Fruit fly (Drosophila melanogaster) whole organism, pupa: ENCODE measurements around the gene CG14282.

ENCODE experiments used
- CG10348 ChIP-seq: fragments of 200-800 bp; sonication (Bioruptor generic); IDR thresholded peaks from 2 replicates; pipeline ENCODE4 v1.3.6; 2022; ENCODE audit warnings: missing biosample characterization, missing genetic modification characterization
- CG14655 ChIP-seq: fragments of 200-800 bp; sonication (Bioruptor generic); optimal IDR thresholded peaks from 3 replicates; lab custom pipeline; 2017; ENCODE audit warnings: mild to moderate bottlenecking, missing biosample characterization, missing genetic modification reagents, missing genetic modification characterization
- CG34367 ChIP-seq: fragments of 200-800 bp; sonication (Bioruptor generic); optimal IDR thresholded peaks from 2 replicates; lab custom pipeline; 2018; ENCODE audit warnings: missing biosample characterization, mild to moderate bottlenecking, missing genetic modification characterization
- CG8159 ChIP-seq: fragments of 200-800 bp; sonication (Bioruptor generic); optimal IDR thresholded peaks from 3 replicates; lab custom pipeline; 2018; ENCODE audit warnings: missing biosample characterization, mild to moderate bottlenecking, missing genetic modification characterization, moderate library complexity
- EcR ChIP-seq: fragments of 200-800 bp; sonication (Bioruptor generic); optimal IDR thresholded peaks from 3 replicates; lab custom pipeline; 2019; ENCODE audit warnings: missing biosample characterization, missing genetic modification characterization, mild to moderate bottlenecking, moderate library complexity, missing genetic modification reagents
- Pif1B ChIP-seq: fragments of 200-800 bp; sonication (Bioruptor generic); optimal IDR thresholded peaks from 3 replicates; lab custom pipeline; 2016; ENCODE audit warnings: missing biosample characterization, missing genetic modification characterization
- fd96Ca ChIP-seq: fragments of 200-800 bp; sonication (Bioruptor generic); IDR thresholded peaks from 3 replicates; pipeline ENCODE4 v1.3.6; 2022; ENCODE audit warnings: missing biosample characterization, missing genetic modification characterization
- rn ChIP-seq: fragments of 200-800 bp; sonication (Bioruptor generic); IDR thresholded peaks from 2 replicates; pipeline ENCODE4 v1.3.6; 2022; ENCODE audit warnings: missing biosample characterization, missing genetic modification characterization

DNA sequence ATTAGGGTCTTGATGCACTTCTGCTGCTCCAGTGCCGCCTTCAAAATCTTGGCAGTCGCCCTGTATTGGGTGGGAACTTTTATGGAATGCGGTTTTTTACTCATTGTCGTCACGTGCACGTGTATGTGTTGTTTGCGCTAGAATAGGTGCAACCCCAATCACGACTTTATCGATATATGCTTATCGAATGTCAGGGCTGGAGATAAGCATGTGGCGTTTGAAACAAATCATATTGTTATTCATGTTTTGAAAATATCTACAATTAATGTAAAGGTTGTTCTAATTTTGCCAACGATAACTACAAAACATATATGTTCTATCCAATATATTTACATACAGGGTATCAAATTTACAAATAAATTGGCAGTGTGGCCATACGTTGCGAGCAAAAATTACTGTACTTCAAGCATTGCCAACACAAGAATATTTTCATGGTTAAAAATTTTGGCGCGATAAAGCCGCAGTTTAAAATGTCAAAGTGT, 14.6 kb upstream of the CG14282 start, which contains the start of the genes CG42359 and Nsun5:
- TF ChIP-seq rn (GFP tag; lab: Robert Waterston, UW) (0 out of 2 replicates have a peak, but pooled peaks have one; percentile 29), CG14655 (GFP tag; lab: Kevin White, UChicago) (no peak), EcR (GFP tag; lab: Kevin White, UChicago) (peak; percentile 24), Pif1B (GFP tag; lab: Kevin White, UChicago) (peak; percentile 64), CG10348 (no peak), fd96Ca (GFP tag; lab: Robert Waterston, UW) (peak; percentile 54; the same call in 2 of the 3 replicates), CG8159 (tag; lab: Kevin White, UChicago) (peak; percentile 100), CG34367 (peak; percentile 67)
